Worm (Caenorhabditis elegans) whole organism, mixed stage, embryonic: ENCODE results near the gene col-167.
A peak's percentile ranks its signal among the peaks of the same experiment; 100 is the strongest.

Source experiments
- M03D4.4 ChIP-seq: sonication (generic microtip); optimal IDR thresholded peaks from 2 replicates; lab custom pipeline; 2017; ENCODE audit warnings: mild to moderate bottlenecking, missing genetic modification characterization, missing compliant biosample characterization
- bed-3 ChIP-seq: fragments of 200-800 bp; sonication (Bioruptor generic); optimal IDR thresholded peaks from 3 replicates; lab custom pipeline; 2018; ENCODE audit warnings: mild to moderate bottlenecking, missing genetic modification characterization, moderate library complexity, missing compliant biosample characterization
- blmp-1 ChIP-seq: fragments of 150-350 bp; optimal IDR thresholded peaks from 2 replicates; lab custom pipeline; 2014; ENCODE audit warnings: missing biosample characterization, missing genetic modification characterization
- ceh-39 ChIP-seq: fragments of 150-350 bp; optimal IDR thresholded peaks from 2 replicates; lab custom pipeline; 2014; ENCODE audit warnings: missing biosample characterization, missing genetic modification characterization
- ceh-43 ChIP-seq: fragments of 200-800 bp; sonication (Bioruptor generic); optimal IDR thresholded peaks from 2 replicates; lab custom pipeline; 2018; ENCODE audit warnings: mild to moderate bottlenecking, missing genetic modification characterization, moderate library complexity, missing compliant biosample characterization
- ces-1 ChIP-seq: fragments of 150-350 bp; optimal IDR thresholded peaks from 2 replicates; lab custom pipeline; 2014; ENCODE audit warnings: missing biosample characterization, missing genetic modification reagents, missing genetic modification characterization
- cnd-1 ChIP-seq: fragments of 200-800 bp; sonication (Bioruptor generic); optimal IDR thresholded peaks from 2 replicates; lab custom pipeline; 2018; ENCODE audit warnings: mild to moderate bottlenecking, missing genetic modification characterization, missing compliant biosample characterization
- drap-1 ChIP-seq: fragments of 200-800 bp; sonication (Bioruptor generic); optimal IDR thresholded peaks from 3 replicates; lab custom pipeline; 2018; ENCODE audit warnings: mild to moderate bottlenecking, missing genetic modification characterization, missing compliant biosample characterization
- elt-1 ChIP-seq: sonication (generic microtip); optimal IDR thresholded peaks from 2 replicates; lab custom pipeline; 2017; ENCODE audit warnings: missing genetic modification characterization, mild to moderate bottlenecking, missing compliant biosample characterization, antibody characterized with exemption, moderate library complexity, borderline replicate concordance; ENCODE audit not compliant: insufficient read depth
- elt-3 ChIP-seq: fragments of 150-350 bp; optimal IDR thresholded peaks from 2 replicates; lab custom pipeline; 2014; ENCODE audit warnings: missing biosample characterization, missing genetic modification characterization
- flh-1 ChIP-seq: fragments of 200-800 bp; sonication (Bioruptor generic); optimal IDR thresholded peaks from 2 replicates; lab custom pipeline; 2018; ENCODE audit warnings: mild to moderate bottlenecking, missing genetic modification characterization, moderate library complexity, missing compliant biosample characterization
- hlh-1 ChIP-seq: fragments of 150-350 bp; optimal IDR thresholded peaks from 2 replicates; lab custom pipeline; 2014; ENCODE audit warnings: missing biosample characterization, missing genetic modification reagents, missing genetic modification characterization
- lin-13 ChIP-seq: fragments of 150-350 bp; optimal IDR thresholded peaks from 2 replicates; lab custom pipeline; 2014; ENCODE audit warnings: missing biosample characterization, missing genetic modification characterization
- lsy-2 ChIP-seq: fragments of 150-350 bp; optimal IDR thresholded peaks from 2 replicates; lab custom pipeline; 2014; ENCODE audit warnings: missing biosample characterization, missing genetic modification characterization
- mab-5 ChIP-seq: fragments of 150-350 bp; optimal IDR thresholded peaks from 2 replicates; lab custom pipeline; 2014; ENCODE audit warnings: missing biosample characterization, missing genetic modification characterization
- mep-1 ChIP-seq: fragments of 150-350 bp; optimal IDR thresholded peaks from 2 replicates; lab custom pipeline; 2017; ENCODE audit warnings: missing biosample characterization, missing genetic modification reagents, missing genetic modification characterization, inconsistent platforms
- mls-2 ChIP-seq: sonication (generic microtip); optimal IDR thresholded peaks from 2 replicates; lab custom pipeline; 2016; ENCODE audit warnings: mild to moderate bottlenecking, missing genetic modification characterization, moderate library complexity, missing compliant biosample characterization
- nhr-12 ChIP-seq: fragments of 150-350 bp; optimal IDR thresholded peaks from 2 replicates; lab custom pipeline; 2014; ENCODE audit warnings: missing biosample characterization, missing genetic modification characterization
- nhr-2 ChIP-seq: fragments of 150-350 bp; optimal IDR thresholded peaks from 2 replicates; lab custom pipeline; 2014; ENCODE audit warnings: missing biosample characterization, missing genetic modification characterization
- nhr-237 ChIP-seq: fragments of 150-350 bp; optimal IDR thresholded peaks from 2 replicates; lab custom pipeline; 2014; ENCODE audit warnings: missing biosample characterization, missing genetic modification characterization
- nhr-76 ChIP-seq: sonication (generic microtip); optimal IDR thresholded peaks from 2 replicates; lab custom pipeline; 2017; ENCODE audit warnings: missing biosample characterization, missing genetic modification characterization
- pha-4 ChIP-seq: fragments of 150-350 bp; optimal IDR thresholded peaks from 2 replicates; lab custom pipeline; 2018; ENCODE audit warnings: missing biosample characterization, missing genetic modification reagents, missing genetic modification characterization
- sem-2 ChIP-seq: fragments of 200-800 bp; sonication (Bioruptor generic); optimal IDR thresholded peaks from 2 replicates; lab custom pipeline; 2018; ENCODE audit warnings: mild to moderate bottlenecking, missing genetic modification characterization, missing compliant biosample characterization
- snpc-4 ChIP-seq: fragments of 150-350 bp; optimal IDR thresholded peaks from 2 replicates; lab custom pipeline; 2014; ENCODE audit warnings: missing biosample characterization, missing genetic modification characterization
- sptf-1 ChIP-seq: sonication (generic microtip); optimal IDR thresholded peaks from 2 replicates; lab custom pipeline; 2017; ENCODE audit warnings: mild to moderate bottlenecking, missing genetic modification characterization, moderate library complexity, missing compliant biosample characterization
- tbx-8 ChIP-seq: fragments of 200-800 bp; sonication (Bioruptor generic); optimal IDR thresholded peaks from 2 replicates; lab custom pipeline; 2018; ENCODE audit warnings: mild to moderate bottlenecking, missing genetic modification characterization, moderate library complexity, missing compliant biosample characterization
- unc-120 ChIP-seq: sonication (generic microtip); optimal IDR thresholded peaks from 2 replicates; lab custom pipeline; 2017; ENCODE audit warnings: missing genetic modification characterization, missing compliant biosample characterization; ENCODE audit not compliant: poor library complexity, severe bottlenecking
- unc-39 ChIP-seq: fragments of 150-350 bp; optimal IDR thresholded peaks from 2 replicates; lab custom pipeline; 2014; ENCODE audit warnings: missing biosample characterization, missing genetic modification characterization
- unc-62 ChIP-seq: fragments of 150-350 bp; optimal IDR thresholded peaks from 2 replicates; lab custom pipeline; 2014; ENCODE audit warnings: missing biosample characterization, missing genetic modification reagents, missing genetic modification characterization
- zip-8 ChIP-seq: fragments of 150-350 bp; optimal IDR thresholded peaks from 2 replicates; lab custom pipeline; 2014; ENCODE audit warnings: missing biosample characterization, missing genetic modification characterization
- ztf-11 ChIP-seq: fragments of 150-350 bp; optimal IDR thresholded peaks from 2 replicates; lab custom pipeline; 2014; ENCODE audit warnings: missing biosample characterization, missing genetic modification characterization

Gene col-167

DNA sequence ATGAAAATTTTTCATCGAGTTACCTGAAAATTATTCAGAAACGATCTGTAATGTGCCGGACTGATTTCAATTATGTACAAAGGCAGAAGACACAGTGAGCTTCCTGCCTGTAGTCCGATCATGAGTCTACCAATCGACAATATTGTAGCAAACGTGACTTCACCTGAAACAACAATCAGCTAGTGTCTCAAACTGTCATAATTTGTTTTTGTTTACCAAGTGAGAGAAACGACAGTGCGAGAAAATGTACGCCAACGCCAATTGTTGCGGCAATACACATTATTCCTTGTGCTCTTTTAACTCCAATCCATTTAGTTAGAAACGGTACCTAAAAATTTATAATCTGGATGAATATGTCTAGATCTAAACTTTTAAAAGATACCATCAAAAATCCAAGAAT, 14.1 kb downstream of the col-167 start:
- TF ChIP-seq sem-2 (GFP tag; lab: Kevin White, UChicago) (no peak), drap-1 (GFP tag; lab: Kevin White, UChicago) (no peak), M03D4.4 (no peak), bed-3 (no peak), zip-8 (no peak), cnd-1 (tag; lab: Kevin White, UChicago) (no peak), nhr-12 (tag; lab: Kevin White, UChicago) (no peak), pha-4 (tag; lab: Kevin White, UChicago) (no peak), flh-1 (GFP tag; lab: Kevin White, UChicago) (no peak), mep-1 (no peak), hlh-1 (tag; lab: Kevin White, UChicago) (no peak), elt-1 (tag; lab: Kevin White, UChicago) (no peak), tbx-8 (no peak), nhr-76 (tag; lab: Kevin White, UChicago) (no peak), mls-2 (no peak), ztf-11 (tag; lab: Kevin White, UChicago) (no peak), blmp-1 (tag; lab: Kevin White, UChicago) (no peak), mab-5 (no peak)

ce11 chrX:6337951-6338350, 14.7 kb downstream of the col-167 start, which contains the start of gene C03B1.13:
Gene C03B1.13, minus strand, starts transcription at chrX:6338051.
- TF ChIP-seq lsy-2 (tag; lab: Kevin White, UChicago) = no peak
- TF ChIP-seq ztf-11 (tag; lab: Kevin White, UChicago) = no peak
- TF ChIP-seq ceh-43 = no peak
- no peak for TF ChIP-seq mls-2
- TF ChIP-seq drap-1 (GFP tag; lab: Kevin White, UChicago) = no peak
- no peak for TF ChIP-seq unc-120

DNA sequence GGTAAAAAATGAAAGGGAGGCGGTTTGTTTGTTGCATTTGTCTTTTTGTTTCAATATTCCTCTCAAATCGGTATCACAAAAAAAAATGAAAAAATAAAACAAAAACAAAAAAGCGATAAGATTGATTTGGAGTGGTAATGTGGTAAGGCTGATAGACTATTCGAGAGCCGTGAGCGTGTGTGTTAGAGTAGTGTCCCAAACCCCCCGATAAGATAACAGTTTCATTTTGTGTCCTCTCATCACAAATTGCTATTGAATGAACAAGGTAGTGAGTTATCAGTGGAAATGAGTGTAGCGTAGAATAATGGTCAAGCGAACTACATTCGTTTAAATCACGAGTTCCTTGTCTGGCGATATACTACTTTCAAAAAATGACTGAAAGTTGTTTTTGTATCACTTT, 15.2 kb downstream of the col-167 start:
- TF ChIP-seq cnd-1 (tag; lab: Kevin White, UChicago) (no peak), elt-1 (tag; lab: Kevin White, UChicago) (no peak)
- TF ChIP-seq, all 35 proteins: peak for 0

DNA sequence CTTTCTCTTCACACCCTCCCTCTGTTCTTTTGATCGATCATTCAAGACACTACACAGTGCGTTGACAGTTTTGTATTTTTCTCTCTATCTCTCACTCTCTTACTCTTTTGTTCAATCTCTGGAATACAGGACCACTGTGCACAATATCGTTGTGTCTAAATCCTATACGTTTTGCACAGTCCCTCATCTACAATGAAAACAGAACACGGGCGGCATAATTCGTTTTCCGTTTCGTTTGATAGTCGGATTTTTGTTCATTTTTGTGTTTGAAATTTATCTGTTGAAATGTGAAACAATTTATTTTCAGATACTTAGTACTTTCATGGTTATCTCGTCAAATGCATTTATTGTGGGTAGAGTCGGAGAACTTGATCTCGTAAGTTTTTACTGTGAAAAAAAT, 18.2 kb downstream of the col-167 start, which contains the start of gene C03B1.7:
TSS of gene C03B1.7 (plus strand) at position 301 of the 400 bp plus-strand sequence.
- TF ChIP-seq drap-1 (GFP tag; lab: Kevin White, UChicago) (no peak), ceh-39 (no peak), nhr-2 (tag; lab: Kevin White, UChicago) (peak; percentile 48)

DNA sequence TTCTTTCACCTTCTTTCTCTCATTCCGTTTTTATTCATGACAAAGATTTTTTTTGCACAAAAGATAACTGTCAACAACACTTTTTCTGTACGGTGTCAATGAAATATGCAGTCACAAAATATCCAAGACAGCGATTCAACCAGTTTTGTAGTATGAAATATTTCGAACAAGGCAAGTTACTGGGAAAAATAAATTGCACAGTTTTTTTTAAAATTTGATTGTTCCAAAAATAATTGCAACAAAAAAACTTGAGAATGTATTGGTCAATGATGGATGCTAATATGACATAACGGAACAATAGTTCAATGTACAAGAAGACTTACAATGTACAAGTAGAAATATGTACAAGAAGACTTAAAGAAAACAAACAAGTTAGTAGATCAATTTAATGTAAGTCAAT, 22.5 kb downstream of the col-167 start:
- TF ChIP-seq snpc-4 (tag; lab: Kevin White, UChicago) (no peak), ces-1 (no peak), blmp-1 (tag; lab: Kevin White, UChicago) (no peak), ztf-11 (tag; lab: Kevin White, UChicago) (no peak), sem-2 (GFP tag; lab: Kevin White, UChicago) (no peak), lsy-2 (tag; lab: Kevin White, UChicago) (no peak), nhr-237 (tag; lab: Kevin White, UChicago) (no peak), elt-3 (no peak), tbx-8 (no peak), unc-62 (GFP tag; lab: Kevin White, UChicago) (no peak), unc-120 (no peak), unc-39 (tag; lab: Kevin White, UChicago) (no peak), pha-4 (tag; lab: Kevin White, UChicago) (no peak), elt-1 (tag; lab: Kevin White, UChicago) (no peak)

ce11 chrX:6347013-6347412, 23.7 kb downstream of the col-167 start, which contains the start of gene C03B1.9:
Gene C03B1.9, minus strand, starts transcription at chrX:6347113.
- TF ChIP-seq hlh-1 (tag; lab: Kevin White, UChicago) (no peak), lin-13 (tag; lab: Kevin White, UChicago) (no peak), nhr-237 (tag; lab: Kevin White, UChicago) (no peak), sptf-1 (tag; lab: Kevin White, UChicago) (no peak)
